Worm (Caenorhabditis elegans) whole organism, early embryonic: ENCODE measurements around the gene knl-1.

Experiments
- B0310.2 ChIP-seq: sonication (generic microtip); optimal IDR thresholded peaks from 2 replicates; lab custom pipeline; 2016; ENCODE audit warnings: mild to moderate bottlenecking, missing genetic modification characterization, missing compliant biosample characterization
- F13C5.2 ChIP-seq: sonication (generic microtip); optimal IDR thresholded peaks from 2 replicates; lab custom pipeline; 2017; ENCODE audit warnings: mild to moderate bottlenecking, missing genetic modification characterization, inconsistent platforms, missing compliant biosample characterization
- ama-1 ChIP-seq: fragments of 150-350 bp; optimal IDR thresholded peaks from 2 replicates; lab custom pipeline; 2014
- ceh-13 ChIP-seq: fragments of 200-800 bp; sonication (Bioruptor generic); optimal IDR thresholded peaks from 2 replicates; lab custom pipeline; 2018; ENCODE audit warnings: mild to moderate bottlenecking, missing genetic modification characterization, missing compliant biosample characterization
- ets-7 ChIP-seq: sonication (generic microtip); optimal IDR thresholded peaks from 2 replicates; lab custom pipeline; 2016; ENCODE audit warnings: missing genotype, missing genetic modification characterization, missing compliant biosample characterization
- flt-1 ChIP-seq: fragments of 200-800 bp; sonication (Bioruptor generic); IDR thresholded peaks from 2 replicates; pipeline ENCODE4 v1.3.6; 2022; ENCODE audit warnings: missing genetic modification characterization, missing compliant biosample characterization
- hmbx-1 ChIP-seq: sonication (generic microtip); optimal IDR thresholded peaks from 2 replicates; lab custom pipeline; 2016; ENCODE audit warnings: mild to moderate bottlenecking, missing genetic modification characterization, missing compliant biosample characterization
- hmg-4 ChIP-seq: fragments of 200-800 bp; sonication (Bioruptor generic); optimal IDR thresholded peaks from 2 replicates; lab custom pipeline; 2018; ENCODE audit warnings: mild to moderate bottlenecking, missing genetic modification characterization, missing compliant biosample characterization
- hnd-1 ChIP-seq: sonication (generic microtip); optimal IDR thresholded peaks from 2 replicates; lab custom pipeline; 2016; ENCODE audit warnings: missing genetic modification characterization, missing compliant biosample characterization
- pes-1 ChIP-seq: fragments of 200-800 bp; sonication (Bioruptor generic); IDR thresholded peaks from 2 replicates; pipeline ENCODE4 v1.3.6; 2022; ENCODE audit warnings: missing genetic modification reagents, missing genetic modification characterization, missing compliant biosample characterization
- tbx-11 ChIP-seq: fragments of 200-800 bp; sonication (Bioruptor generic); IDR thresholded peaks from 2 replicates; pipeline ENCODE4 v1.3.6; 2022; ENCODE audit warnings: missing genetic modification characterization, missing compliant biosample characterization
- tbx-37 ChIP-seq: fragments of 200-800 bp; sonication (Bioruptor generic); conservative IDR thresholded peaks from 2 replicates; pipeline ENCODE4 v1.3.6; 2022; ENCODE audit warnings: missing genetic modification reagents, missing genetic modification characterization, missing compliant biosample characterization
- tra-4 ChIP-seq: sonication (generic microtip); optimal IDR thresholded peaks from 2 replicates; lab custom pipeline; 2017; ENCODE audit warnings: missing genetic modification characterization, missing compliant biosample characterization

ce11 chrIII:8275871-8276270, 25.4 kb downstream of the knl-1 start, which contains the start of gene clec-160:
- TF ChIP-seq ets-7 (no peak), ama-1 (lab: Kevin White, UChicago) (no peak), flt-1 (GFP tag; lab: Robert Waterston, UW) (no peak), ceh-13 (GFP tag; lab: Kevin White, UChicago) (no peak), hmbx-1 (tag; lab: Kevin White, UChicago) (no peak), hnd-1 (no peak), pes-1 (GFP tag; lab: Robert Waterston, UW) (no peak), tbx-11 (GFP tag; lab: Robert Waterston, UW) (no peak), F13C5.2 (no peak), B0310.2 (tag; lab: Kevin White, UChicago) (no peak), tra-4 (tag; lab: Kevin White, UChicago) (no peak), hmg-4 (no peak), tbx-37 (GFP tag; lab: Robert Waterston, UW) (no peak)
